Worm (Caenorhabditis elegans): ENCODE results near the gene adt-3.

DNA sequence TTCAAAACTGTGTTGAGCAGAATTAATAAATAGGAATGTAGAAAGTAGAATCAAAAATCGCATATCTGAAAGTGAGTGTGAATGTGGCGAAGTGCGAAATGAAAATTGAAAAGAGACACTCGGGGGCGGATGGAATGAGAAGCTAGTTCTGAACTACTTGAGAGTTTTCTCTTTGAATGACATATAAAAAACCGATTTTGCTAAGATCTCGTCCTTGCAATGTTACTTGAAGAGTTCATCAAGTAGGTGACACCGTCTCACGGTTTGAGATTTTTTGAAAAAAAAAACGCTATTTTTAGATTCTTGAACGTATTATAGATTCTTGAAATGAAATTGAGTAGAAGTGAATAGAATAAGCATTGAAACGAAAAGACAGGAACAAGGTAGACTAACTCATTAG lies 34.9 kb downstream of the adt-3 start, which contains the start of gene C16B8.2:
- no peak for TF ChIP-seq unc-62 (GFP tag; optimal IDR thresholded peaks at IDR 0.05)
- no peak for TF ChIP-seq zip-8 (tag; optimal IDR thresholded peaks at IDR 0.05)
- no peak for TF ChIP-seq nhr-28 (tag; optimal IDR thresholded peaks at IDR 0.05)
- no peak for TF ChIP-seq flh-1 (GFP tag; optimal IDR thresholded peaks at IDR 0.05)
- no peak for TF ChIP-seq mep-1 (tag; optimal IDR thresholded peaks at IDR 0.05)
- TF ChIP-seq mab-5 (tag; optimal IDR thresholded peaks at IDR 0.05) = no peak
- TF ChIP-seq ces-1 (GFP tag; optimal IDR thresholded peaks at IDR 0.05) = no peak

Measured in whole organism, mixed stage, embryonic.